Worm (Caenorhabditis elegans) whole organism, L1 larva: ENCODE results near the gene psmd-9.

Experiments
- C16A3.4 ChIP-seq: fragments of 150-350 bp; optimal IDR thresholded peaks from 2 replicates; lab custom pipeline; 2014; ENCODE audit warnings: missing biosample characterization, missing genetic modification characterization
- C34B4.2 ChIP-seq: sonication (generic microtip); optimal IDR thresholded peaks from 2 replicates; lab custom pipeline; 2017; ENCODE audit warnings: mild to moderate bottlenecking, missing genetic modification characterization, missing compliant biosample characterization
- F16B12.6 ChIP-seq: fragments of 150-350 bp; optimal IDR thresholded peaks from 2 replicates; lab custom pipeline; 2014; ENCODE audit warnings: missing biosample characterization, missing genetic modification characterization
- aha-1 ChIP-seq: fragments of 150-350 bp; optimal IDR thresholded peaks from 2 replicates; lab custom pipeline; 2014; ENCODE audit warnings: missing biosample characterization, missing genetic modification characterization
- ama-1 ChIP-seq: fragments of 150-350 bp; optimal IDR thresholded peaks from 2 replicates; lab custom pipeline; 2014
- blmp-1 ChIP-seq: fragments of 150-350 bp; optimal IDR thresholded peaks from 2 replicates; lab custom pipeline; 2014; ENCODE audit warnings: missing biosample characterization, missing genetic modification characterization
- ceh-8 ChIP-seq: fragments of 200-800 bp; sonication (Bioruptor generic); optimal IDR thresholded peaks from 2 replicates; lab custom pipeline; 2018; ENCODE audit warnings: mild to moderate bottlenecking, missing genetic modification characterization, moderate library complexity, missing compliant biosample characterization
- ceh-88 ChIP-seq: fragments of 200-800 bp; sonication (Bioruptor generic); IDR thresholded peaks from 2 replicates; pipeline ENCODE4 v1.3.6; 2022; ENCODE audit warnings: missing genetic modification characterization, missing compliant biosample characterization
- ceh-90 ChIP-seq: sonication (generic microtip); optimal IDR thresholded peaks from 2 replicates; lab custom pipeline; 2016; ENCODE audit warnings: missing genetic modification characterization, missing compliant biosample characterization
- dpl-1 ChIP-seq, 3 experiments: fragments of 150-350 bp in 2 of 3; sonication (generic microtip) in 1 of 3; optimal IDR thresholded peaks; 2 replicates each; lab custom pipeline; 2014 to 2017; ENCODE audit warnings: missing biosample characterization in 3 of 3, missing genetic modification characterization in 3 of 3, missing genetic modification reagents in 3 of 3
- dsc-1 ChIP-seq: sonication (generic microtip); optimal IDR thresholded peaks from 2 replicates; lab custom pipeline; 2016; ENCODE audit warnings: mild to moderate bottlenecking, missing genetic modification characterization, missing compliant biosample characterization
- efl-1 ChIP-seq, 4 experiments: fragments of 150-350 bp; optimal IDR thresholded peaks in 3 of 4; peaks in 1 of 4; 1 replicate in 1 of 4; 2 replicates in 3 of 4; lab custom pipeline; 2014; ENCODE audit warnings: missing biosample characterization in 2 of 4, missing genetic modification characterization in 2 of 4, missing genetic modification reagents in 2 of 4
- efl-3 ChIP-seq: fragments of 200-800 bp; sonication (Bioruptor generic); optimal IDR thresholded peaks from 2 replicates; lab custom pipeline; 2018; ENCODE audit warnings: mild to moderate bottlenecking, missing genetic modification characterization, missing compliant biosample characterization
- egl-13 ChIP-seq: sonication (generic microtip); optimal IDR thresholded peaks from 2 replicates; lab custom pipeline; 2016; ENCODE audit warnings: missing genotype, missing genetic modification reagents, missing genetic modification characterization, missing compliant biosample characterization
- egl-27 ChIP-seq, 2 experiments: fragments of 150-350 bp in 1 of 2; sonication (generic microtip); optimal IDR thresholded peaks; 3 replicates each; lab custom pipeline; 2017 to 2018; ENCODE audit warnings: missing biosample characterization in 2 of 2, missing genetic modification characterization in 2 of 2, missing genetic modification reagents in 2 of 2
- ets-5 ChIP-seq: fragments of 200-800 bp; sonication (Bioruptor generic); IDR thresholded peaks from 2 replicates; pipeline ENCODE4 v1.3.6; 2022; ENCODE audit warnings: missing genetic modification characterization, missing compliant biosample characterization
- fkh-10 ChIP-seq: sonication (generic microtip); optimal IDR thresholded peaks from 2 replicates; lab custom pipeline; 2017; ENCODE audit warnings: missing biosample characterization, missing genetic modification reagents, missing genetic modification characterization
- fkh-4 ChIP-seq: sonication (generic microtip); optimal IDR thresholded peaks from 2 replicates; lab custom pipeline; 2016; ENCODE audit warnings: missing compliant biosample characterization, missing genetic modification characterization, borderline replicate concordance
- fkh-8 ChIP-seq: sonication (generic microtip); optimal IDR thresholded peaks from 2 replicates; lab custom pipeline; 2016; ENCODE audit warnings: mild to moderate bottlenecking, missing genetic modification characterization, missing compliant biosample characterization
- hlh-17 ChIP-seq: fragments of 200-800 bp; sonication (Bioruptor generic); optimal IDR thresholded peaks from 2 replicates; lab custom pipeline; 2018; ENCODE audit warnings: missing genetic modification characterization, mild to moderate bottlenecking, missing compliant biosample characterization, moderate library complexity, borderline replicate concordance
- hpl-2 ChIP-seq: fragments of 150-350 bp; optimal IDR thresholded peaks from 2 replicates; lab custom pipeline; 2014; ENCODE audit warnings: missing biosample characterization, missing genetic modification reagents, missing genetic modification characterization
- jun-1 ChIP-seq: fragments of 150-350 bp; optimal IDR thresholded peaks from 2 replicates; lab custom pipeline; 2014; ENCODE audit warnings: missing biosample characterization, missing genetic modification reagents, missing genetic modification characterization
- mab-9 ChIP-seq: fragments of 200-800 bp; sonication (Bioruptor generic); IDR thresholded peaks from 2 replicates; pipeline ENCODE4 v1.3.6; 2022; ENCODE audit warnings: missing genetic modification reagents, missing genetic modification characterization, missing compliant biosample characterization
- mdl-1 ChIP-seq, 2 experiments: fragments of 150-350 bp; optimal IDR thresholded peaks; 2 replicates each; lab custom pipeline; 2014 to 2017; ENCODE audit warnings: missing biosample characterization in 2 of 2, missing genetic modification characterization in 2 of 2, inconsistent platforms in 1 of 2
- mef-2 ChIP-seq: fragments of 150-350 bp; optimal IDR thresholded peaks from 2 replicates; lab custom pipeline; 2014; ENCODE audit warnings: missing biosample characterization, missing genetic modification characterization
- nhr-12 ChIP-seq: sonication (generic microtip); optimal IDR thresholded peaks from 2 replicates; lab custom pipeline; 2017; ENCODE audit warnings: missing biosample characterization, missing genetic modification characterization
- nhr-19 ChIP-seq: fragments of 200-800 bp; sonication (Bioruptor generic); conservative IDR thresholded peaks from 2 replicates; pipeline ENCODE4 v1.3.6; 2022; ENCODE audit warnings: missing genetic modification characterization, missing compliant biosample characterization
- nhr-20 ChIP-seq: sonication (generic microtip); optimal IDR thresholded peaks from 2 replicates; lab custom pipeline; 2016; ENCODE audit warnings: mild to moderate bottlenecking, missing genetic modification characterization, missing compliant biosample characterization
- nhr-237 ChIP-seq: fragments of 150-350 bp; optimal IDR thresholded peaks from 2 replicates; lab custom pipeline; 2014; ENCODE audit warnings: missing biosample characterization, missing genetic modification characterization
- nhr-28 ChIP-seq: fragments of 150-350 bp; optimal IDR thresholded peaks from 2 replicates; lab custom pipeline; 2014; ENCODE audit warnings: missing biosample characterization, missing genetic modification characterization
- nhr-47 ChIP-seq: sonication (generic microtip); optimal IDR thresholded peaks from 2 replicates; lab custom pipeline; 2016; ENCODE audit warnings: mild to moderate bottlenecking, missing genetic modification characterization, moderate library complexity, missing compliant biosample characterization
- nhr-76 ChIP-seq: sonication (generic microtip); optimal IDR thresholded peaks from 2 replicates; lab custom pipeline; 2017; ENCODE audit warnings: missing biosample characterization, missing genetic modification characterization
- nhr-85 ChIP-seq: sonication (generic microtip); peaks from one replicate; lab custom pipeline; 2016; ENCODE audit warnings: missing genetic modification characterization, inconsistent platforms, missing compliant biosample characterization
- nhr-90 ChIP-seq: sonication (generic microtip); optimal IDR thresholded peaks from 2 replicates; lab custom pipeline; 2016; ENCODE audit warnings: mild to moderate bottlenecking, missing genetic modification characterization, missing compliant biosample characterization; ENCODE audit not compliant: poor library complexity
- pag-3 ChIP-seq: sonication (generic microtip); optimal IDR thresholded peaks from 2 replicates; lab custom pipeline; 2017; ENCODE audit warnings: missing genetic modification characterization, mild to moderate bottlenecking, missing compliant biosample characterization, antibody characterized with exemption, borderline replicate concordance; ENCODE audit not compliant: insufficient read depth
- pqm-1 ChIP-seq: sonication (generic microtip); optimal IDR thresholded peaks from 3 replicates; lab custom pipeline; 2017; ENCODE audit warnings: missing biosample characterization, missing genetic modification characterization
- rnt-1 ChIP-seq: sonication (generic microtip); optimal IDR thresholded peaks from 2 replicates; lab custom pipeline; 2016; ENCODE audit warnings: mild to moderate bottlenecking, missing genetic modification characterization, moderate library complexity, missing compliant biosample characterization
- skn-1 ChIP-seq: fragments of 150-350 bp; optimal IDR thresholded peaks from 2 replicates; lab custom pipeline; 2014; ENCODE audit warnings: missing biosample characterization, missing genetic modification characterization
- tbx-2 ChIP-seq: sonication (generic microtip); optimal IDR thresholded peaks from 2 replicates; lab custom pipeline; 2016; ENCODE audit warnings: missing genetic modification characterization, missing compliant biosample characterization
- unc-30 ChIP-seq: sonication (generic microtip); optimal IDR thresholded peaks from 2 replicates; lab custom pipeline; 2017; ENCODE audit warnings: missing biosample characterization, missing genetic modification characterization
- unc-86 ChIP-seq: sonication (generic microtip); optimal IDR thresholded peaks from 2 replicates; lab custom pipeline; 2016; ENCODE audit warnings: missing genetic modification characterization, missing compliant biosample characterization
- vab-15 ChIP-seq: sonication (generic microtip); optimal IDR thresholded peaks from 2 replicates; lab custom pipeline; 2017; ENCODE audit warnings: missing genotype, mild to moderate bottlenecking, missing genetic modification characterization, missing compliant biosample characterization

psmd-9 gene

ce11 chrII:6858835-6859234, 43.1 kb upstream of the psmd-9 start (continued):
- TF ChIP-seq pag-3 (tag; lab: Kevin White, UChicago) (no peak), egl-27 (tag; optimal IDR thresholded peaks at IDR 0.05; lab: Kevin White, UChicago) (no peak), rnt-1 (tag; lab: Kevin White, UChicago) (peak; percentile 48), blmp-1 (no peak), fkh-10 (GFP tag; lab: Kevin White, UChicago) (no peak), nhr-12 (no peak), ceh-88 (GFP tag; lab: Robert Waterston, UW) (no peak), egl-13 (no peak), nhr-20 (tag; lab: Kevin White, UChicago) (peak; percentile 29), mdl-1 (tag; optimal IDR thresholded peaks at IDR 0.05; lab: Kevin White, UChicago) (peak in 1 of 2 experiments; percentile 73), nhr-47 (tag; lab: Kevin White, UChicago) (peak; percentile 23), ceh-8 (no peak), tbx-2 (tag; lab: Kevin White, UChicago) (peak; percentile 26), nhr-76 (tag; lab: Kevin White, UChicago) (no peak), fkh-8 (peak; percentile 53), nhr-237 (tag; lab: Kevin White, UChicago) (no peak), aha-1 (no peak), nhr-28 (no peak), mef-2 (tag; lab: Kevin White, UChicago) (no peak), C34B4.2 (no peak), pqm-1 (no peak), C16A3.4 (peak; percentile 22), nhr-90 (no peak), dsc-1 (tag; lab: Kevin White, UChicago) (peak; percentile 39), nhr-85 (tag; lab: Kevin White, UChicago) (no peak), ets-5 (GFP tag; lab: Robert Waterston, UW) (no peak), jun-1 (tag; lab: Kevin White, UChicago) (no peak), mab-9 (no peak), ama-1 (lab: Kevin White, UChicago) (no peak), efl-3 (GFP tag; lab: Kevin White, UChicago) (no peak), hlh-17 (GFP tag; lab: Kevin White, UChicago) (no peak)

- no peak for TF ChIP-seq egl-13
- TF ChIP-seq mab-9, result no peak
- no peak for TF ChIP-seq fkh-4 (tag; lab: Kevin White, UChicago)
- TF ChIP-seq nhr-76 (tag; lab: Kevin White, UChicago), result no peak
- TF ChIP-seq pqm-1, result no peak
- TF ChIP-seq nhr-237 (tag; lab: Kevin White, UChicago), result no peak
- TF ChIP-seq nhr-47 (tag; lab: Kevin White, UChicago), result no peak
- TF ChIP-seq efl-1 (optimal IDR thresholded peaks at IDR 0.05; lab: Kevin White, UChicago), result no peak
- no peak for TF ChIP-seq efl-1 (GFP tag; optimal IDR thresholded peaks at IDR 0.05 in 1 of 2; lab: Kevin White, UChicago)
- no peak for TF ChIP-seq nhr-28
- TF ChIP-seq, all 84 proteins: peak for 0
Observed at ce11 chrII:6860043-6860442, 41.9 kb upstream of the psmd-9 start.

DNA sequence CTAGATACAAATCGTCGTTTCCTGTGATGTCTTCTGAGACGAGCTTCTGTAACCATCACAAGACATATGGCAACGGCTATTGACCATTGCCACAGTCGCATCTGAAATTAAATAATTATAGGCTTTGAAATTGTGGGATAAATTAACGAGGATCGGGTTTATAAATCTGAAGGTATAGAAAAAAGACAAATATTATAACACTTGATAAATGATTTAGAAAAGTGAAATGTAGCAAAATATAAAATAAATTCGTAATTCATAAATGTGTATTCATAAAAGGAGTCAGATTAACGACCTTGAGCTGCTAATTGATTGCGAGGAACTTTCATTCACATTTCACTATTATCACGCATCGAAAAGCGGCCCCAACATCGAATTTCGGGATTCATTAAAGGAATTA, 38.2 kb upstream of the psmd-9 start, which contains the start of gene aff-1:
Gene aff-1 (minus strand): TSS at position 101 of the 400 bp plus-strand sequence.
- TF ChIP-seq dpl-1 (GFP tag; optimal IDR thresholded peaks at IDR 0.05; lab: Kevin White, UChicago) (no peak), ceh-8 (no peak), tbx-2 (tag; lab: Kevin White, UChicago) (no peak), nhr-85 (tag; lab: Kevin White, UChicago) (no peak), mef-2 (tag; lab: Kevin White, UChicago) (no peak), nhr-237 (tag; lab: Kevin White, UChicago) (no peak), unc-30 (tag; lab: Kevin White, UChicago) (no peak), C16A3.4 (no peak), unc-86 (tag; lab: Kevin White, UChicago) (no peak), skn-1 (tag; lab: Kevin White, UChicago) (no peak), vab-15 (tag; lab: Kevin White, UChicago) (no peak), hpl-2 (GFP tag; lab: Kevin White, UChicago) (no peak), ceh-90 (no peak), nhr-19 (GFP tag; lab: Robert Waterston, UW) (no peak), F16B12.6 (tag; lab: Kevin White, UChicago) (no peak)
